Worm (Caenorhabditis elegans): ENCODE data around the gene swd-2.1.
A peak's percentile ranks its signal among the peaks of the same experiment; 100 is the strongest.

Gene swd-2.1

DNA sequence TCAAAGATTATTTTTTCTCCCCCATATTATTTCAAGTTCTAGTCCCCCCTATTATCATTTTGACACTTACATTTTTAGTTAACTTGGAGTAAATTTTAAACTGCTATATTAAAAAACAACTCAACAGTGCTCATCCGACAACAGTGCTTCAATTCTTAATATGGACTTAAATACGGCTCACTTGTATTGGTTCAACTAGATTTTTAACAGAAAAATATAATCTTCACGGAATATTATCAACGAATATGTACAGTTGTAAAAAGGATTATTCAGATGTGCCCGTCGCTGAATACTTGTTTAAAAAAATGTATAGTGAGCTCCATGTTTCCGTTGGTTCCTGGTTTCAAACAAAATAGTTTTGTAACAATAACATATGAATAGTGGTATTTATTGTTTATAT, 24.5 kb downstream of the swd-2.1 start (continued):
- TF ChIP-seq ztf-6 (GFP tag; IDR thresholded peaks at IDR 0.05) (no peak), C17E4.6 (GFP tag; IDR thresholded peaks at IDR 0.05) (peak; percentile 74), ztf-22 (GFP tag; optimal IDR thresholded peaks at IDR 0.05) (no peak), attf-5 (GFP tag; optimal IDR thresholded peaks at IDR 0.05) (no peak), ceh-91 (GFP tag; IDR thresholded peaks at IDR 0.05) (no peak), rpc-1 (optimal IDR thresholded peaks at IDR 0.05) (no peak), rpc-1 (tag; optimal IDR thresholded peaks at IDR 0.05) (no peak), attf-6 (GFP tag; IDR thresholded peaks at IDR 0.05) (peak; percentile 82), mel-28 (tag; optimal IDR thresholded peaks at IDR 0.05; ENCODE audit: borderline replicate concordance) (no peak), F33H1.4 (GFP tag; IDR thresholded peaks at IDR 0.05) (no peak; the same call in 1 of the 2 replicates), lin-26 (GFP tag; IDR thresholded peaks at IDR 0.05) (peak; percentile 66), Y79H2A.3 (GFP tag; conservative IDR thresholded peaks at IDR 0.05) (0 out of 2 replicates have a peak, but pooled peaks have one; percentile 28), B0336.3 (GFP tag; IDR thresholded peaks at IDR 0.05) (peak; percentile 69; the same call in 1 of the 2 replicates), Y53G8AR.9 (GFP tag; conservative IDR thresholded peaks at IDR 0.05) (peak; percentile 86), ceh-58 (GFP tag; IDR thresholded peaks at IDR 0.05) (no peak), lsy-27 (tag; optimal IDR thresholded peaks at IDR 0.05; ENCODE audit: borderline replicate concordance, insufficient read depth) (no peak), rcor-1 (GFP tag; IDR thresholded peaks at IDR 0.05) (no peak), gei-17 (GFP tag; optimal IDR thresholded peaks at IDR 0.05) (no peak), cebp-1 (GFP tag; IDR thresholded peaks at IDR 0.05) (no peak), cebp-1 (tag; optimal IDR thresholded peaks at IDR 0.05) (no peak), bed-2 (GFP tag; IDR thresholded peaks at IDR 0.05) (no peak), ceh-100 (GFP tag; IDR thresholded peaks at IDR 0.05) (peak; percentile 48), F52B5.7 (tag; optimal IDR thresholded peaks at IDR 0.05) (no peak), Y53F4B.3 (GFP tag; IDR thresholded peaks at IDR 0.05) (no peak), snpc-4 (GFP tag; optimal IDR thresholded peaks at IDR 0.05) (peak; percentile 39), snpc-4 (tag; optimal IDR thresholded peaks at IDR 0.05) (peak in 2 of 4 experiments; percentile 21 to 42), zfh-2 (GFP tag; conservative IDR thresholded peaks at IDR 0.05) (no peak), nhr-90 (tag; optimal IDR thresholded peaks at IDR 0.05) (no peak), ztf-26 (tag; optimal IDR thresholded peaks at IDR 0.05) (no peak), D2030.7 (GFP tag; IDR thresholded peaks at IDR 0.05) (no peak), let-526 (GFP tag; IDR thresholded peaks at IDR 0.05) (no peak), F39B2.1 (GFP tag; IDR thresholded peaks at IDR 0.05) (no peak; the same call in 1 of the 2 replicates), sdz-38 (tag; optimal IDR thresholded peaks at IDR 0.05) (no peak), fkh-3 (tag; optimal IDR thresholded peaks at IDR 0.05) (peak; percentile 65), Y67H2A.10 (GFP tag; conservative IDR thresholded peaks at IDR 0.05) (no peak), ceh-27 (GFP tag; optimal IDR thresholded peaks at IDR 0.05) (no peak), bed-1 (GFP tag; IDR thresholded peaks at IDR 0.05) (no peak), chd-7 (tag; optimal IDR thresholded peaks at IDR 0.05) (no peak), egrh-3 (GFP tag; IDR thresholded peaks at IDR 0.05) (no peak), lin-35 (GFP tag; optimal IDR thresholded peaks at IDR 0.05) (no peak), him-1 (tag; optimal IDR thresholded peaks at IDR 0.05) (peak; percentile 24), egl-44 (GFP tag; IDR thresholded peaks at IDR 0.05) (no peak), egl-18 (GFP tag; IDR thresholded peaks at IDR 0.05) (no peak), ceh-79 (tag; optimal IDR thresholded peaks at IDR 0.05) (no peak), ztf-25 (GFP tag; IDR thresholded peaks at IDR 0.05) (no peak), atf-7 (tag; optimal IDR thresholded peaks at IDR 0.05) (no peak), ceh-40 (GFP tag; IDR thresholded peaks at IDR 0.05) (no peak), unc-62 (GFP tag; optimal IDR thresholded peaks at IDR 0.05) (no peak), sea-2 (GFP tag; IDR thresholded peaks at IDR 0.05) (no peak), F57A8.1 (GFP tag; optimal IDR thresholded peaks at IDR 0.05) (no peak), dox-1 (GFP tag; IDR thresholded peaks at IDR 0.05) (no peak)
